Fruit fly (Drosophila melanogaster) whole organism, prepupa: ENCODE measurements around the gene repo.

Experiments
- Blimp-1 ChIP-seq: fragments of 200-800 bp; sonication (Bioruptor generic); optimal IDR thresholded peaks from 3 replicates; lab custom pipeline; 2017; ENCODE audit warnings: missing biosample characterization, missing genetic modification characterization, mild to moderate bottlenecking, moderate library complexity, missing genetic modification reagents
- CG10631 ChIP-seq: fragments of 200-800 bp; sonication (Bioruptor generic); optimal IDR thresholded peaks from 2 replicates; lab custom pipeline; 2016; ENCODE audit warnings: missing biosample characterization, missing genetic modification characterization
- CG11294 ChIP-seq: fragments of 200-800 bp; sonication (Bioruptor generic); IDR thresholded peaks from 2 replicates; pipeline ENCODE4 v1.3.6; 2022; ENCODE audit warnings: missing biosample characterization, missing genetic modification characterization
- CG11762 ChIP-seq: fragments of 200-800 bp; sonication (Bioruptor generic); optimal IDR thresholded peaks from 3 replicates; lab custom pipeline; 2016; ENCODE audit warnings: missing biosample characterization, missing genetic modification characterization; ENCODE audit not compliant: insufficient read depth
- CG11902 ChIP-seq: fragments of 200-800 bp; sonication (Bioruptor generic); optimal IDR thresholded peaks from 3 replicates; lab custom pipeline; 2016; ENCODE audit warnings: missing biosample characterization, missing genetic modification characterization
- CG15336 ChIP-seq: fragments of 200-800 bp; sonication (Bioruptor generic); IDR thresholded peaks from 2 replicates; pipeline ENCODE4 v1.3.6; 2022; ENCODE audit warnings: missing biosample characterization, missing genetic modification characterization
- CG1621 ChIP-seq: fragments of 200-800 bp; sonication (Bioruptor generic); optimal IDR thresholded peaks from 3 replicates; lab custom pipeline; 2018; ENCODE audit warnings: missing biosample characterization, mild to moderate bottlenecking, missing genetic modification characterization
- CG31627 ChIP-seq: fragments of 200-800 bp; sonication (Bioruptor generic); optimal IDR thresholded peaks from 3 replicates; lab custom pipeline; 2016; ENCODE audit warnings: missing biosample characterization, missing genetic modification characterization
- CG32006 ChIP-seq: fragments of 200-800 bp; sonication (Bioruptor generic); optimal IDR thresholded peaks from 3 replicates; lab custom pipeline; 2017; ENCODE audit warnings: missing biosample characterization, mild to moderate bottlenecking, missing genetic modification characterization
- CG3919 ChIP-seq: fragments of 200-800 bp; sonication (Bioruptor generic); optimal IDR thresholded peaks from 3 replicates; lab custom pipeline; 2016; ENCODE audit warnings: missing biosample characterization, missing genetic modification characterization
- CG4318 ChIP-seq: fragments of 200-800 bp; sonication (Bioruptor generic); optimal IDR thresholded peaks from 3 replicates; lab custom pipeline; 2017; ENCODE audit warnings: missing biosample characterization, mild to moderate bottlenecking, missing genetic modification characterization
- CG6163 ChIP-seq: fragments of 200-800 bp; sonication (Bioruptor generic); IDR thresholded peaks from 3 replicates; pipeline ENCODE4 v1.3.6; 2022; ENCODE audit warnings: missing biosample characterization, missing genetic modification characterization
- CG6808 ChIP-seq: fragments of 200-800 bp; sonication (Bioruptor generic); optimal IDR thresholded peaks from 3 replicates; lab custom pipeline; 2017; ENCODE audit warnings: missing biosample characterization, missing genetic modification characterization, mild to moderate bottlenecking, moderate library complexity, missing genetic modification reagents
- CG6854 ChIP-seq: fragments of 200-800 bp; sonication (Bioruptor generic); optimal IDR thresholded peaks from 2 replicates; lab custom pipeline; 2017; ENCODE audit warnings: missing biosample characterization, mild to moderate bottlenecking, missing genetic modification characterization
- CG9139 ChIP-seq: fragments of 200-800 bp; sonication (Bioruptor generic); optimal IDR thresholded peaks from 3 replicates; lab custom pipeline; 2017; ENCODE audit warnings: missing biosample characterization, mild to moderate bottlenecking, missing genetic modification characterization
- Eip78C ChIP-seq: fragments of 200-800 bp; sonication (Bioruptor generic); peaks from one replicate; lab custom pipeline; 2016; ENCODE audit warnings: missing biosample characterization, missing genetic modification characterization
- Eip93F ChIP-seq: fragments of 200-800 bp; sonication (Bioruptor generic); optimal IDR thresholded peaks from 2 replicates; lab custom pipeline; 2016; ENCODE audit warnings: missing biosample characterization, mild to moderate bottlenecking, missing genetic modification characterization
- Ets21C ChIP-seq: fragments of 200-800 bp; sonication (Bioruptor generic); optimal IDR thresholded peaks from 3 replicates; lab custom pipeline; 2016; ENCODE audit warnings: missing biosample characterization, missing genetic modification characterization
- Gug ChIP-seq: fragments of 200-800 bp; sonication (Bioruptor generic); IDR thresholded peaks from 2 replicates; pipeline ENCODE4 v1.3.6; 2022; ENCODE audit warnings: missing biosample characterization, missing genetic modification characterization
- Hr38 ChIP-seq: sonication (Bioruptor generic); optimal IDR thresholded peaks from 2 replicates; lab custom pipeline; 2016; ENCODE audit warnings: missing biosample characterization, missing genetic modification characterization
- Hr39 ChIP-seq: fragments of 200-800 bp; sonication (Bioruptor generic); optimal IDR thresholded peaks from 2 replicates; lab custom pipeline; 2016; ENCODE audit warnings: missing biosample characterization, missing genetic modification characterization
- Hr4 ChIP-seq: fragments of 200-800 bp; sonication (Bioruptor generic); optimal IDR thresholded peaks from 3 replicates; lab custom pipeline; 2016; ENCODE audit warnings: missing biosample characterization, missing genetic modification characterization
- Lpt ChIP-seq: fragments of 200-800 bp; sonication (Bioruptor generic); optimal IDR thresholded peaks from 3 replicates; lab custom pipeline; 2016; ENCODE audit warnings: missing biosample characterization, missing genetic modification characterization
- Met ChIP-seq: fragments of 200-800 bp; sonication (Bioruptor generic); optimal IDR thresholded peaks from 3 replicates; lab custom pipeline; 2016; ENCODE audit warnings: missing biosample characterization, missing genetic modification characterization
- OdsH ChIP-seq: fragments of 200-800 bp; sonication (Bioruptor generic); optimal IDR thresholded peaks from 3 replicates; lab custom pipeline; 2016; ENCODE audit warnings: missing biosample characterization, missing genetic modification characterization
- Smox ChIP-seq: fragments of 200-800 bp; sonication (Bioruptor generic); optimal IDR thresholded peaks from 3 replicates; lab custom pipeline; 2016; ENCODE audit warnings: missing biosample characterization, missing genetic modification characterization
- Sox14 ChIP-seq: fragments of 200-800 bp; sonication (Bioruptor generic); optimal IDR thresholded peaks from 3 replicates; lab custom pipeline; 2016; ENCODE audit warnings: missing biosample characterization, missing genetic modification characterization
- Sox15 ChIP-seq: fragments of 200-800 bp; sonication (Bioruptor generic); optimal IDR thresholded peaks from 3 replicates; lab custom pipeline; 2016; ENCODE audit warnings: missing biosample characterization, missing genetic modification characterization
- acj6 ChIP-seq: fragments of 200-800 bp; sonication (Bioruptor generic); optimal IDR thresholded peaks from 3 replicates; lab custom pipeline; 2016; ENCODE audit warnings: missing biosample characterization, missing genetic modification characterization
- cyc ChIP-seq: fragments of 200-800 bp; sonication (Bioruptor generic); optimal IDR thresholded peaks from 3 replicates; lab custom pipeline; 2016; ENCODE audit warnings: missing biosample characterization, missing genetic modification characterization
- dsx ChIP-seq: fragments of 200-800 bp; optimal IDR thresholded peaks from 3 replicates; lab custom pipeline; 2019; ENCODE audit warnings: missing biosample characterization, mild to moderate bottlenecking, missing genetic modification characterization, moderate library complexity; ENCODE audit not compliant: poor library complexity, severe bottlenecking
- esn ChIP-seq: fragments of 200-800 bp; sonication (Bioruptor generic); optimal IDR thresholded peaks from 2 replicates; lab custom pipeline; 2016; ENCODE audit warnings: missing biosample characterization, mild to moderate bottlenecking, missing genetic modification characterization, moderate library complexity
- fd59A ChIP-seq: fragments of 200-800 bp; sonication (Bioruptor generic); optimal IDR thresholded peaks from 2 replicates; lab custom pipeline; 2017; ENCODE audit warnings: missing biosample characterization, mild to moderate bottlenecking, missing genetic modification characterization, missing genetic modification reagents
- fkh ChIP-seq: fragments of 200-800 bp; sonication (Bioruptor generic); optimal IDR thresholded peaks from 3 replicates; lab custom pipeline; 2017; ENCODE audit warnings: missing biosample characterization, mild to moderate bottlenecking, missing genetic modification characterization, moderate library complexity
- net ChIP-seq: fragments of 200-800 bp; sonication (Bioruptor generic); optimal IDR thresholded peaks from 3 replicates; lab custom pipeline; 2016; ENCODE audit warnings: missing biosample characterization, missing genetic modification characterization
- pdm3 ChIP-seq: fragments of 200-800 bp; sonication (Bioruptor generic); optimal IDR thresholded peaks from 3 replicates; lab custom pipeline; 2016; ENCODE audit warnings: missing biosample characterization, missing genetic modification characterization
- salr ChIP-seq, 2 experiments: fragments of 200-800 bp; sonication (Bioruptor generic); optimal IDR thresholded peaks; 3 replicates each; lab custom pipeline; 2016 to 2018; ENCODE audit warnings: missing biosample characterization in 2 of 2, missing genetic modification characterization in 2 of 2, mild to moderate bottlenecking in 1 of 2
- ss ChIP-seq, 2 experiments: fragments of 200-800 bp; sonication (Bioruptor generic); optimal IDR thresholded peaks; 2 replicates in 1 of 2; 3 replicates in 1 of 2; lab custom pipeline; 2017 to 2018; ENCODE audit warnings: mild to moderate bottlenecking in 2 of 2, missing biosample characterization in 2 of 2, missing genetic modification characterization in 2 of 2, moderate library complexity in 1 of 2
- topi ChIP-seq: fragments of 200-800 bp; sonication (Bioruptor generic); optimal IDR thresholded peaks from 3 replicates; lab custom pipeline; 2016; ENCODE audit warnings: missing biosample characterization, missing genetic modification characterization

repo gene

DNA sequence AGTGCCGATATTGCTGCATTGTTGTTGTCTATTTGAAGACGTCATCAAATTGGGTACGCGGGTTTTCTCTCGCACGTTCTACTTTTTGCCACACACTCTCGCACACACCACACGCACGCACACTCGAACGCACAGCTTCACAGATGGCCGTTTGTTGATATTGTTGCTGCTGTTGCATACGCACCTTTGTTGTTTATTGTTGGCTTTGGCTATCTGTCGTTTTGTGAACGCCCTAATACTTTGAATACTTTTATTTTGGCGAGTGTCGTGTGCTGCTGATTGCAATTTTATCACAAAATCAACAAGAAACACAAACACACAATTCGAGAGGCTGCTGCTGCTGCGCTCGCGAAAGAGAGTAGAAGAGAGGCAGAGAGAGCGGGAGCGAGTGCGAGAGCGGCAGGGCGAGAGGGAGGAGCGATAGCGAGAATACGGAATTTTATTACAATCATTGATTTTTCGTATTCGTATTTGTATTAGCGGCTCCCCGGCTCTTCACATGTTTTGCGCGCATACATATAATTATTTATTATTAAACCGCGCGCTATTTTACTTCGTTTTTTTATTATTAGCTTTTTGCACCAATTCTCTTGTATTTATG, 37.4 kb upstream of the repo start (continued):
- TF ChIP-seq CG11294 (GFP tag; lab: Robert Waterston, UW): no peak
- TF ChIP-seq Hr38 (GFP tag; lab: Kevin White, UChicago): no peak
- TF ChIP-seq acj6 (GFP tag; lab: Kevin White, UChicago): no peak
- TF ChIP-seq fkh (GFP tag; lab: Kevin White, UChicago): peak; percentile 97
- no peak for TF ChIP-seq net (GFP tag; lab: Kevin White, UChicago)
- no peak for TF ChIP-seq fd59A (GFP tag; lab: Kevin White, UChicago)
- TF ChIP-seq esn (GFP tag; lab: Kevin White, UChicago): peak; percentile 48
- TF ChIP-seq CG6808 (GFP tag; lab: Kevin White, UChicago): peak; percentile 21

- TF ChIP-seq pdm3 (GFP tag; lab: Kevin White, UChicago): peak; percentile 23
- TF ChIP-seq Lpt (GFP tag; lab: Kevin White, UChicago): no peak
- peak; percentile 11 for TF ChIP-seq Smox
- no peak for TF ChIP-seq CG9139 (GFP tag; lab: Kevin White, UChicago)
- TF ChIP-seq CG6854 (GFP tag; lab: Kevin White, UChicago): peak; percentile 14
- TF ChIP-seq Met (GFP tag; lab: Kevin White, UChicago): peak; percentile 11
- TF ChIP-seq, all 60 proteins: peak for 4
Observed at dm6 chr3R:18199177-18199884, 36.7 kb upstream of the repo start, which contains the start of the genes Ssdp and CG7985. Gene Ssdp (minus strand): TSS chr3R:18199595. Gene CG7985 (plus strand): TSS chr3R:18199857.

- TF ChIP-seq Eip78C (GFP tag; lab: Kevin White, UChicago): no peak
- TF ChIP-seq CG31627 (GFP tag; lab: Kevin White, UChicago): no peak
- peak; percentile 89 for TF ChIP-seq dsx (GFP tag; lab: Kevin White, UChicago)
Observed at dm6 chr3R:18199885-18200249, 36.1 kb upstream of the repo start.

DNA sequence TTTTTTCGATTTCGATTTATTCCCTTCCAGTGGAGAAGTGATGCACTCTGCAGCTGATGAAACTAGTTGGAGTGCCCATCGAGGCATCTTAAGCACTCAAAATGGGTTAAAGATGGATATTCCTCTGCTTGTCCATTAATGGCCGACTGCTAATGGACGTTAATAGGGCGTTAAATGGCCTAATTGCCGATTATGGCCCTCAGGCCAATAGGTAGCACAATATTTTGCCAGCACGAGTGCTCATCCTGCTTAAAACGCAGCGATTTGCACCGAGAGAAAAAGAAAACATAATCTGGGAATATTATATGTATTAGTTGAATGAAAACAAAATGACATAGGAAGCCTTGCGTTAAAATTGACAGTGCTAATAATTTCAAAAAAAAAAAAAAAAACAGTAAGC, 27.5 kb upstream of the repo start, which contains the start of gene CG44158:
Gene CG44158, plus strand, starts transcription at position 301 of the 400 bp plus-strand sequence.
- TF ChIP-seq CG11902 (GFP tag; lab: Kevin White, UChicago) (no peak), Sox15 (GFP tag; lab: Kevin White, UChicago) (no peak), Hr4 (no peak), CG3919 (no peak), Eip78C (GFP tag; lab: Kevin White, UChicago) (no peak), esn (GFP tag; lab: Kevin White, UChicago) (no peak), fd59A (GFP tag; lab: Kevin White, UChicago) (no peak), net (GFP tag; lab: Kevin White, UChicago) (no peak), CG11762 (GFP tag; lab: Kevin White, UChicago) (no peak), CG15336 (GFP tag; lab: Robert Waterston, UW) (no peak), Blimp-1 (GFP tag; lab: Kevin White, UChicago) (no peak), ss (GFP tag; optimal IDR thresholded peaks at IDR 0.05; lab: Kevin White, UChicago) (no peak), cyc (GFP tag; lab: Kevin White, UChicago) (no peak), dsx (GFP tag; lab: Kevin White, UChicago) (no peak), CG1621 (tag; lab: Kevin White, UChicago) (no peak), Eip93F (no peak)

dm6 chr3R:18215300-18215699, 20.7 kb upstream of the repo start:
- TF ChIP-seq Ets21C (GFP tag; lab: Kevin White, UChicago) (peak; percentile 43), Smox (peak; percentile 47), pdm3 (GFP tag; lab: Kevin White, UChicago) (peak; percentile 63), CG3919 (no peak), Gug (GFP tag; lab: Robert Waterston, UW) (no peak), CG32006 (peak; percentile 40), fkh (GFP tag; lab: Kevin White, UChicago) (no peak), CG31627 (GFP tag; lab: Kevin White, UChicago) (peak; percentile 58), esn (GFP tag; lab: Kevin White, UChicago) (peak; percentile 61), Hr39 (peak; percentile 67), salr (GFP tag; optimal IDR thresholded peaks at IDR 0.05; lab: Kevin White, UChicago) (peak in 1 of 2 experiments; percentile 5), dsx (GFP tag; lab: Kevin White, UChicago) (no peak), Lpt (GFP tag; lab: Kevin White, UChicago) (peak; percentile 28), CG6163 (GFP tag; lab: Robert Waterston, UW) (no peak), CG4318 (no peak), Sox14 (GFP tag; lab: Kevin White, UChicago) (peak; percentile 32), OdsH (GFP tag; lab: Kevin White, UChicago) (peak; percentile 57), CG10631 (GFP tag; lab: Kevin White, UChicago) (peak; percentile 8), CG6854 (GFP tag; lab: Kevin White, UChicago) (no peak), topi (GFP tag; lab: Kevin White, UChicago) (peak; percentile 43), Met (GFP tag; lab: Kevin White, UChicago) (peak; percentile 58)
